Worm (Caenorhabditis elegans): ENCODE data around the gene dpf-6.

The dpf-6 gene

DNA sequence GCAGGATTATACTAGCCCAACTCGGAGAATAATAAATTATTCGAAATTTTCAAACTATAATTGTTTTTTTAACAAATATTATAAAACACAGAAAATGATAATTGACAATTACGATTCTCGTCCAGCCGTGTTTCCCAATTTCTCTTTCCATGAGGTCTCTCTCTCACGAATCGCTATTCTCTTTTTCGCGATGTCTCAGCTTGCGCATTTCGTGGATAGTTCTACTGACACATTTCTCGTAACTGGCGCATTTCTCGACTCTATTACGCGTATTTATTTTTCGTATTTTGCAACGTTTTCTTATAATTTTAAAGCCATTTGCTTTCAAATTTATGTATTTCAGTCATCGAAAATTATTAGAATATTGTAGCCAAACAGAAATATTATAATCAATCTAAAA lies 5.7 kb downstream of the dpf-6 start (continued):
- TF ChIP-seq ahr-1 (tag; optimal IDR thresholded peaks at IDR 0.05), result peak; percentile 100
- TF ChIP-seq unc-55 (GFP tag; optimal IDR thresholded peaks at IDR 0.05), result peak; percentile 23
- TF ChIP-seq sox-2 (GFP tag; IDR thresholded peaks at IDR 0.05), result peak; percentile 97
- TF ChIP-seq ceh-34 (tag; optimal IDR thresholded peaks at IDR 0.05), result peak; percentile 100
- TF ChIP-seq ztf-16 (tag; optimal IDR thresholded peaks at IDR 0.05), result peak; percentile 100
- TF ChIP-seq pat-9 (tag; optimal IDR thresholded peaks at IDR 0.05), result peak; percentile 99
- TF ChIP-seq che-1 (tag; optimal IDR thresholded peaks at IDR 0.05), result peak; percentile 96
- peak; percentile 98 for TF ChIP-seq pha-2 (tag; optimal IDR thresholded peaks at IDR 0.05)
- TF ChIP-seq elt-2 (tag; optimal IDR thresholded peaks at IDR 0.05), result peak; percentile 100
- peak; percentile 98 for TF ChIP-seq nfya-1 (tag; optimal IDR thresholded peaks at IDR 0.05)
- TF ChIP-seq unc-42 (tag; optimal IDR thresholded peaks at IDR 0.05), result peak; percentile 100
- TF ChIP-seq ceh-45 (GFP tag; IDR thresholded peaks at IDR 0.05), result peak; percentile 100
- TF ChIP-seq tbx-2 (tag; optimal IDR thresholded peaks at IDR 0.05), result peak; percentile 100
- TF ChIP-seq fkh-10 (GFP tag; optimal IDR thresholded peaks at IDR 0.05), result peak; percentile 42
- TF ChIP-seq K02D7.2 (tag; optimal IDR thresholded peaks at IDR 0.05), result peak; percentile 99
- TF ChIP-seq T23F11.4 (GFP tag; optimal IDR thresholded peaks at IDR 0.05), result peak; percentile 99

DNA sequence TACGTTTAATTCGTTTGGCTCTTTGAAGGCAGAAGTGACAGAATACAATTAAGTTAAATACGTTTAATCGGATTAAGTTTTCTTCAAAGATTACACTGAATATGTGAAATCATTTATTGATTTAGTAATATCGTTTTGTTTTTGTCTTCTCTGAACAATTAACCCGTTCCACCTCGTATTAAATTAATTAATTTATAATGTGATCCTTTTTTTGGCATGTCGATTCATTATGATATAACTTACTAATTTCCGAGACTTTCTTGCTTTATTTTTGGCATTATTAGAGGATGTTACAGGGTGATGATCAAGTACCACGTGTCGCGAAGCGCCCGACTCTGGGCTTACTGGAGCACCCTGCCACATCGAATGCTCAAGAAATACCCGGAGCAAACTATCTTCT lies 6.1 kb downstream of the dpf-6 start, which contains the start of gene K12H4.5:
Gene K12H4.5, plus strand, starts transcription at position 301 of the 400 bp plus-strand sequence.
- no peak for TF ChIP-seq ceh-19 (GFP tag; optimal IDR thresholded peaks at IDR 0.05)
- no peak for TF ChIP-seq hlh-8 (tag; optimal IDR thresholded peaks at IDR 0.05)
- no peak for TF ChIP-seq nfya-1 (tag; optimal IDR thresholded peaks at IDR 0.05)
- TF ChIP-seq unc-3 (GFP tag; conservative IDR thresholded peaks at IDR 0.05), result no peak
- no peak for TF ChIP-seq unc-3 (tag; optimal IDR thresholded peaks at IDR 0.05)
- no peak for TF ChIP-seq ceh-45 (GFP tag; IDR thresholded peaks at IDR 0.05)
- no peak for TF ChIP-seq ceh-18 (tag; optimal IDR thresholded peaks at IDR 0.05)
- TF ChIP-seq C38D4.7 (GFP tag; optimal IDR thresholded peaks at IDR 0.05), result no peak
- TF ChIP-seq fkh-6 (tag; optimal IDR thresholded peaks at IDR 0.05), result no peak

DNA sequence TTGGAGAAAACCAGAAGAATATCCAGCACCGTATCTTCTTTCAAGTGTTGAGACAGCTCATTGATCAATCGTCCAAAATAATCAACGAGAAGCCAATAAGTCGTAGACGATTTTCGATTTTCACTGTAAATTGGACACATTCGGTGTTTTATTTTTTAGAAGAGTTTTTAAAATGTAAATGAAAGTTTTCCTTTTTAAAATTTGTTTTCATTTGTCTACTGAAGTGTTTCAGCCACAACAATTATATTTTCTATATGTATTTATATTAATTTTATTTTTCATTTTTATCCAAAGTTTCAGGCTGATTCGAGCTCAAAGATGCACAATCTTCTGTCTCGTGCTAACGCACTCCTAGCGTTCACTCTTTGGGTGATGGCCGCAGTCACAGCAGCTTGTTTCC lies 6.7 kb downstream of the dpf-6 start, which contains the start of gene spcs-3:
Gene spcs-3, plus strand, starts transcription at position 301 of the 400 bp plus-strand sequence.
- no peak for TF ChIP-seq npax-4 (tag; optimal IDR thresholded peaks at IDR 0.05)

DNA sequence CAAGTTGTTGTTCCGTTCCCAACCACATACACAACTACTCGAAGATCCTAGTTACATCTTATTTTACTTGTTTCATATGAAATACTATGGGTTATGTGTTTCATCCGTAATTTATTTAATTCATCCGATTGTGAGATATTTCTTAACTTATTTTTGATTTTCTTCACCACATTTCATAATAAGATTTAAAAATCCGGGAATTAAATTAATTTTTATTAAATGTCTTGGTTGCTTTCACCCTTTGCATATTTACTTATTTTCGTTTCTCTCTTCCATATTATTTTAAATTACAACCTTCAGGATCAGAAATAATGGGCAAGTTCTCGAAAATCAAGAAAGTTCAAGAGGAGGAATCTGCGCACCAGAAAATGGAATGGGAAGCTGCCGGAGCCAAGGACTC lies 7.7 kb downstream of the dpf-6 start, which contains the start of gene K12H4.3:
Gene K12H4.3, plus strand, starts transcription at position 301 of the 400 bp plus-strand sequence.
- no peak for TF ChIP-seq hlh-8 (tag; optimal IDR thresholded peaks at IDR 0.05)
- TF ChIP-seq syd-9 (tag; optimal IDR thresholded peaks at IDR 0.05), result no peak
- TF ChIP-seq sox-2 (GFP tag; IDR thresholded peaks at IDR 0.05), result no peak
- TF ChIP-seq K02D7.2 (tag; optimal IDR thresholded peaks at IDR 0.05), result no peak
- TF ChIP-seq npax-4 (tag; optimal IDR thresholded peaks at IDR 0.05), result no peak
- TF ChIP-seq Y22D7AL.16 (tag; optimal IDR thresholded peaks at IDR 0.05), result no peak

DNA sequence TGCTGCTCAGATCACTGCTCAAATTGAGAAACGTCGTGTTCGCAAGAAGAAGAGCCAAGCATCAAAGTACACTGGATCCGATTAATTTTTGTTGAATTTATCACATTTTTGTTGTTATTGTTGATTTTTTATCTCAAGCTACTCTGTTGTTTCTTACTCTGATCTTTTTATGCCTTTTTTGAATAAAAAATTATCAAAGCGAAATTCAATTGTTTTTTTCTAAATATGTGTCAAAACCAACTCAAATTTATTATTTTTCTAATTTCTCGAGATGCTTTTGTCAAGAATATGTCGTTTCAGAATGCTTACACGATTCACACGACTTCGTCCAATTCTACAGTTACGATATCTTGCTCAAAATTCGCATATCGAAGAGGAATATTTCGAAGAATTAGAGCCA lies 9.4 kb downstream of the dpf-6 start, which contains the start of gene K12H4.2:
Gene K12H4.2, plus strand, starts transcription at position 301 of the 400 bp plus-strand sequence.
- no peak for TF ChIP-seq gmeb-2 (tag; optimal IDR thresholded peaks at IDR 0.05)
- no peak for TF ChIP-seq ceh-34 (tag; optimal IDR thresholded peaks at IDR 0.05)
- TF ChIP-seq npax-4 (tag; optimal IDR thresholded peaks at IDR 0.05), result no peak
- no peak for TF ChIP-seq odd-2 (tag; optimal IDR thresholded peaks at IDR 0.05)
- TF ChIP-seq Y22D7AL.16 (tag; optimal IDR thresholded peaks at IDR 0.05), result no peak
- no peak for TF ChIP-seq elt-2 (tag; optimal IDR thresholded peaks at IDR 0.05)
- TF ChIP-seq tbx-2 (tag; optimal IDR thresholded peaks at IDR 0.05), result no peak
- no peak for TF ChIP-seq ceh-48 (tag; optimal IDR thresholded peaks at IDR 0.05)
- no peak for TF ChIP-seq K09A11.1 (tag; optimal IDR thresholded peaks at IDR 0.05; ENCODE audit: insufficient read depth)
- TF ChIP-seq ceh-30 (tag; optimal IDR thresholded peaks at IDR 0.05), result no peak
- TF ChIP-seq ceh-18 (tag; optimal IDR thresholded peaks at IDR 0.05), result no peak
- no peak for TF ChIP-seq syd-9 (tag; optimal IDR thresholded peaks at IDR 0.05)
- no peak for TF ChIP-seq ceh-22 (tag; optimal IDR thresholded peaks at IDR 0.05)
- TF ChIP-seq unc-55 (GFP tag; optimal IDR thresholded peaks at IDR 0.05), result no peak
- no peak for TF ChIP-seq nhr-11 (tag; optimal IDR thresholded peaks at IDR 0.05)
- TF ChIP-seq ztf-16 (tag; optimal IDR thresholded peaks at IDR 0.05), result no peak
- no peak for TF ChIP-seq madf-2 (tag; optimal IDR thresholded peaks at IDR 0.05)
- no peak for TF ChIP-seq lim-6 (tag; optimal IDR thresholded peaks at IDR 0.05)
- TF ChIP-seq hlh-6 (tag; optimal IDR thresholded peaks at IDR 0.05), result no peak

All from whole organism, late embryonic.